Worm (Caenorhabditis elegans): ENCODE data around the gene swsn-4.
A peak's percentile ranks its signal among the peaks of the same experiment; 100 is the strongest.

Gene swsn-4

DNA sequence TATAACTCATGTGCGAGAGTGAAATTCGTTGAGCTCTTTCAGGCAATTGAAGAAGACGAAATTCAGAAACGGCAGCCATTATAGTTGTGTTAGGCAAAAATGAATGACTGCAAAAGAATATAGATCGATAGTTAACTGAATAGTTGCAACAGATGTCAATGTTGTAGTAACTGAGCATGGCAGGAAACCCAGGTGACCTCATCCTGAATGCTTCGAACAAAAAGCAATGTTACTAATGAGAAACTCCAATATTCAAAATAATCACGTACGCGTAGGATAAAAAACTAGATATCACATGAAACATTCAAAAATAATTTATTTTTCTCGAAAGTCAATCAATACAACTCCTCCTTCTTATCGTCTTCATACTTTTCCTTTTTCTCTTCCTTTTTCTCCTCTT is 36.6 kb downstream of the swsn-4 start, which contains the start of gene fbxb-9:
Gene fbxb-9, minus strand, starts transcription at position 101 of the 400 bp plus-strand sequence.
- TF ChIP-seq fkh-8 (tag; optimal IDR thresholded peaks at IDR 0.05) (no peak), ceh-63 (GFP tag; optimal IDR thresholded peaks at IDR 0.05) (no peak), lin-14 (GFP tag; optimal IDR thresholded peaks at IDR 0.05) (no peak), ama-1 (optimal IDR thresholded peaks at IDR 0.05) (no peak), efl-3 (GFP tag; optimal IDR thresholded peaks at IDR 0.05) (no peak), grh-1 (GFP tag; IDR thresholded peaks at IDR 0.05) (no peak), nhr-84 (tag; optimal IDR thresholded peaks at IDR 0.05) (no peak), sox-4 (tag; optimal IDR thresholded peaks at IDR 0.05) (no peak)

DNA sequence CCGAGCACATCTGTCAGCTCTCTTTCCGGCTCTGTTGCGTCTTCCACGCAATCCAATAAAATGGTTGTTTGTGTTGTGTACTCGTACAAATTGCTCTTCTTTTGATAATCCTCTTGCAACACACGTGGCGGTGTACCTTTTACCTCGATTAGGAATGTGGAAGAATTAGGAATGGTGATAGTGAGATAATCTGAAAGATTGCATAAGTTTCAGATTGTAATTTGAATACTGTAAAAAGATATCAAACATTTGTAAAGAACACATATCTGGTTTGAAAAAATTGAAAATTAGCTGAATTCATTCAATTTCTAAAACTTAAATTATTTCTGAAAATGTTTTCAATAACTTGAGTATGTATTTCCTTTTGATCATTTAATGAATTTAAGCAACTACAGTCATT is 39.0 kb downstream of the swsn-4 start, which contains the start of gene C08F8.6:
Gene C08F8.6, minus strand, starts transcription at position 101 of the 400 bp plus-strand sequence.
- TF ChIP-seq pag-3 (tag; optimal IDR thresholded peaks at IDR 0.05; ENCODE audit: borderline replicate concordance, insufficient read depth) = no peak
- no peak for TF ChIP-seq nhr-28 (tag; optimal IDR thresholded peaks at IDR 0.05)
- TF ChIP-seq hpl-2 (GFP tag; optimal IDR thresholded peaks at IDR 0.05) = no peak
- no peak for TF ChIP-seq vab-15 (tag; optimal IDR thresholded peaks at IDR 0.05)
- TF ChIP-seq pqm-1 (tag; optimal IDR thresholded peaks at IDR 0.05) = no peak
- TF ChIP-seq aha-1 (tag; optimal IDR thresholded peaks at IDR 0.05) = no peak

DNA sequence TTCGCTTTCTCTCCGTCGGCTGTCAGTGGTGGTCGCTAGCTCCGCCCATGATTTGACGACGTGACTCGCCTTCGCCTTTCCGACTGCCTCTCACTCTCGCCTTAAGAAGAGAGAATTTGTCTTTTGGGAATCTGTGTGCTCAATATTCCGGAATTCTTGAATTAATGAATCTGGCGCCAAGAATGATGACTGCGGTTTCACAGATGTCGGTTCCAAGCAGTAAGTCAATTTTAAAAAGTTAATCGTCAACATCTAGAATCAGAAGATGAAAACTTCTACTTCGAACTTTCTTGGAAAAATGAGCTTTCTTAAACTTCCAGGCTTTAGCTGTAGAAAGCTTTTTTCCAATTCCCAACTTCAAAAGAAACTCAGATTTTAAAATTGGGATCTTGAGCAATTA is 43.8 kb downstream of the swsn-4 start, which contains the start of gene nhr-67:
Gene nhr-67, plus strand, starts transcription at position 97 of the 400 bp plus-strand sequence.
- no peak for TF ChIP-seq fkh-10 (GFP tag; optimal IDR thresholded peaks at IDR 0.05)
- TF ChIP-seq sox-4 (tag; optimal IDR thresholded peaks at IDR 0.05) = no peak
- TF ChIP-seq Y116A8C.19 (tag; optimal IDR thresholded peaks at IDR 0.05; ENCODE audit: borderline replicate concordance) = no peak
- TF ChIP-seq lin-39 (tag; optimal IDR thresholded peaks at IDR 0.05) = no peak
- no peak for TF ChIP-seq ceh-88 (GFP tag; IDR thresholded peaks at IDR 0.05)
- TF ChIP-seq ceh-82 (tag; optimal IDR thresholded peaks at IDR 0.05) = no peak
- TF ChIP-seq nhr-77 (tag; optimal IDR thresholded peaks at IDR 0.05) = no peak
- no peak for TF ChIP-seq isw-1 (GFP tag; IDR thresholded peaks at IDR 0.05)
- no peak for TF ChIP-seq skn-1 (tag; optimal IDR thresholded peaks at IDR 0.05)
- no peak for TF ChIP-seq blmp-1 (tag; optimal IDR thresholded peaks at IDR 0.05)
- TF ChIP-seq lin-35 (GFP tag; optimal IDR thresholded peaks at IDR 0.05) = no peak

DNA sequence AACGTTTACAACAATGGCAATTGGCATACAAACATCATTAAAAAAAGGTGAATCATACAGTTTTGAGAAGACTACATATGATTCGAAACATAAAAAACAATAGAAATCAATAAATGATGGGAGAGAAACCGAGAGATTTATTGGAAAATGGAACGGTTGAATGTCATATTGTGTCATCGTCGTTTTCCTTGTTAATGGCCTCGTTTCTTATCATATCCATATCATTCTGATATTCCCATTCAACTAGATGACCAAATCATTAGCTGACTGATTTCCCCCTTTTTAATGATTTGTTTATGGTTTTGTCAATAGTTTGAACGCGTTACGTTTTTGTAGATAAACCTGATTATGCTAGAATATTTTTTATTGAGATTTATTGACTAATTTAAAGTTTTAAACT is 48.9 kb downstream of the swsn-4 start:
- TF ChIP-seq nhr-19 (GFP tag; conservative IDR thresholded peaks at IDR 0.05) = no peak
- TF ChIP-seq blmp-1 (tag; optimal IDR thresholded peaks at IDR 0.05) = peak; percentile 24
- no peak for TF ChIP-seq F16B12.6 (tag; optimal IDR thresholded peaks at IDR 0.05)
- TF ChIP-seq lin-14 (GFP tag; optimal IDR thresholded peaks at IDR 0.05) = no peak

DNA sequence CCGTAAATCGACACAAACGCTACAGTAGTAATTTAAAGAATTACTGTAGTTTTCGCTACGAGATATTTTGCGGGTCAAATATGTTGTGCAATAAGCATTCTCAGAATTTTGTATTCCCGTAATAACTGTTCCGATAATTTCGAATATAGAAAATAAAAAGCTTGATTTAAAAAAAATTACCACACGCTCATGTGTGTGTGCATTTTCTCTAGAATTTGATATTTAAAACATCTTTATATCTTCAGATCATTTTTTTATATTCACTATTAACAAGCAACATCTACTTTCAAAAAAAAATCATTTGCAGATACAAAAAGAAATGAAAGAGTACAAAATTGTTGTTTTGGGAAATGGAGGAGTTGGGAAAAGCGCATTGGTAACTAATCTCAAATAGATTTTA is 51.1 kb downstream of the swsn-4 start, which contains the start of gene rap-3:
Gene rap-3, plus strand, starts transcription at position 301 of the 400 bp plus-strand sequence.
- TF ChIP-seq sptf-1 (tag; optimal IDR thresholded peaks at IDR 0.05) (no peak), ztf-4 (tag; optimal IDR thresholded peaks at IDR 0.05) (no peak), nhr-12 (tag; optimal IDR thresholded peaks at IDR 0.05) (no peak), zip-4 (GFP tag; optimal IDR thresholded peaks at IDR 0.05) (no peak), ceh-82 (tag; optimal IDR thresholded peaks at IDR 0.05) (no peak)

DNA sequence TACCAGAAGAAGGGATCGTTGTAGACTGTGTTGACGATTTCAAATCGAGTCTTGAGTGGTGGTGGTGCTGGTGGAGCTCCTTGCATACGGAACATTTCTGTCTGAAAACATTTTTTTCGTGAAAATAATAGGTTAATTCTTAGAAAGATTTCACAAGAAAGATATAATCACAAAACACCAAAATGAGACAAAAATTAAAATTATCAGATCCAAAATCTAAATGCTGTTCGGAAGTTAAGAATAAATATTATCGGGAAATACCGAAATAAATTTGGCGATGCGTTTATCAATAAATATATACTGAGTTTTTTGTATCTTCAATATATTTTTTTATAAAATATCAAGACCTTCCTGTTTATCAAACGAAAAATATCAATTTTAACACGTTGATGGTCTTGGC is 52.7 kb downstream of the swsn-4 start, which contains the start of gene C08F8.9:
Gene C08F8.9, minus strand, starts transcription at position 101 of the 400 bp plus-strand sequence.
- TF ChIP-seq ets-5 (GFP tag; IDR thresholded peaks at IDR 0.05) (no peak), ceh-90 (tag; optimal IDR thresholded peaks at IDR 0.05) (no peak), mep-1 (tag; optimal IDR thresholded peaks at IDR 0.05) (no peak), ceh-63 (GFP tag; optimal IDR thresholded peaks at IDR 0.05) (no peak), fkh-10 (GFP tag; optimal IDR thresholded peaks at IDR 0.05) (no peak), aly-2 (tag; optimal IDR thresholded peaks at IDR 0.05) (no peak), fos-1 (tag; optimal IDR thresholded peaks at IDR 0.05) (no peak), hlh-17 (GFP tag; optimal IDR thresholded peaks at IDR 0.05; ENCODE audit: borderline replicate concordance) (no peak), ces-1 (GFP tag; optimal IDR thresholded peaks at IDR 0.05) (no peak), dsc-1 (tag; optimal IDR thresholded peaks at IDR 0.05) (no peak)

All from whole organism, L1 larva.